Fruit fly (Drosophila melanogaster): ENCODE results near the gene CG10254.

DNA sequence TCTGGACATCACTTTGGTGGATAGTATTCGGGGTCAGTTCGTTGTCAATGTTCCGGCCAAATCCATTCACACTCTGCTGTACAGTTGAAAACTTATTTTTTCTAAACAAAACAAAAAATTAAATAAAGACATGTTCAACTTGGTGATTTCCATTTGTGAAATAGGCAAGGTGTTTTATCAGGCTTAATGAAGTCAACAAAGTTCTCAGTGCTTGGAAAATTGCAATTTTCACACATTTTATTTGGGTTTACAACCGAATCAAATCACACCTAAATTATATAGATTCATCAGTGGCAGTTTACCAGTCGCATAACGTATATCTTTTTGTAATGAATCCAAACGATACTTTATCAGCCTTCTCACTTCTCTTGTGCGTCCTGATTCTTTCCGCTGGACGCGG, 7.7 kb upstream of the CG10254 start, which contains the start of gene Qsox4:
- no peak for TF ChIP-seq Dif (GFP tag; optimal IDR thresholded peaks at IDR 0.05; ENCODE audit: partially characterized antibody)
- no peak for TF ChIP-seq Jra (GFP tag; optimal IDR thresholded peaks at IDR 0.05)
- no peak for TF ChIP-seq dmrt93B (GFP tag; optimal IDR thresholded peaks at IDR 0.05)
- TF ChIP-seq Myc (optimal IDR thresholded peaks at IDR 0.05): no peak
- TF ChIP-seq HLH106 (tag; optimal IDR thresholded peaks at IDR 0.05): no peak
- TF ChIP-seq Mio (GFP tag; optimal IDR thresholded peaks at IDR 0.05): no peak
- TF ChIP-seq CrebA (GFP tag; optimal IDR thresholded peaks at IDR 0.05; ENCODE audit: borderline replicate concordance): no peak
- no peak for TF ChIP-seq sv (GFP tag; optimal IDR thresholded peaks at IDR 0.05)
- TF ChIP-seq usp (GFP tag; optimal IDR thresholded peaks at IDR 0.05): no peak
- TF ChIP-seq psq (GFP tag; optimal IDR thresholded peaks at IDR 0.05): no peak
- TF ChIP-seq Hr83 (GFP tag; optimal IDR thresholded peaks at IDR 0.05; ENCODE audit: poor library complexity, severe bottlenecking): no peak
- TF ChIP-seq Abd-B (GFP tag; optimal IDR thresholded peaks at IDR 0.05): no peak

Data from whole organism, wandering third instar larva.